Fruit fly (Drosophila melanogaster) whole organism, embryonic: Measurements from ENCODE around the gene Dbx.
A peak's percentile ranks its signal among the peaks of the same experiment; 100 is the strongest.

Experiments
- Blimp-1 ChIP-seq: fragments of 200-800 bp; sonication (Bioruptor generic); optimal IDR thresholded peaks from 3 replicates; lab custom pipeline; 2018; ENCODE audit warnings: missing biosample characterization, missing genetic modification characterization, mild to moderate bottlenecking, moderate library complexity, missing genetic modification reagents
- C15 ChIP-seq: fragments of 200-800 bp; sonication (Bioruptor generic); IDR thresholded peaks from 3 replicates; pipeline ENCODE4 v1.3.6; 2022; ENCODE audit warnings: missing biosample characterization, missing genetic modification characterization
- CG10147 ChIP-seq: fragments of 200-800 bp; sonication (Bioruptor generic); optimal IDR thresholded peaks from 2 replicates; lab custom pipeline; 2019; ENCODE audit warnings: missing biosample characterization, mild to moderate bottlenecking, missing genetic modification characterization, moderate library complexity
- CG14050 ChIP-seq: fragments of 200-800 bp; sonication (Bioruptor generic); IDR thresholded peaks from 3 replicates; pipeline ENCODE4 v1.3.6; 2022; ENCODE audit warnings: missing biosample characterization, missing genetic modification characterization
- CG16813 ChIP-seq: fragments of 200-800 bp; sonication (Bioruptor generic); IDR thresholded peaks from 3 replicates; pipeline ENCODE4 v1.3.6; 2022; ENCODE audit warnings: missing biosample characterization, missing genetic modification characterization; ENCODE audit not compliant: partially characterized antibody
- CG17361 ChIP-seq: fragments of 200-800 bp; sonication (Bioruptor generic); IDR thresholded peaks from 3 replicates; pipeline ENCODE4 v1.3.6; 2022; ENCODE audit warnings: missing biosample characterization, missing genetic modification characterization
- CG1792 ChIP-seq: fragments of 200-800 bp; sonication (Bioruptor generic); optimal IDR thresholded peaks from 2 replicates; lab custom pipeline; 2016; ENCODE audit warnings: missing biosample characterization, missing genetic modification characterization
- CG18764 ChIP-seq: fragments of 200-800 bp; sonication (Bioruptor generic); optimal IDR thresholded peaks from 3 replicates; lab custom pipeline; 2016; ENCODE audit warnings: missing biosample characterization, missing genetic modification characterization
- CG30020 ChIP-seq: fragments of 200-800 bp; optimal IDR thresholded peaks from 2 replicates; lab custom pipeline; 2019; ENCODE audit warnings: missing biosample characterization, mild to moderate bottlenecking, missing genetic modification characterization, moderate library complexity
- CG32772 ChIP-seq: fragments of 200-800 bp; sonication (Bioruptor generic); IDR thresholded peaks from 2 replicates; pipeline ENCODE4 v1.3.6; 2022; ENCODE audit warnings: missing biosample characterization, missing genetic modification characterization
- CG34224 ChIP-seq: fragments of 200-800 bp; sonication (Bioruptor generic); IDR thresholded peaks from 3 replicates; pipeline ENCODE4 v1.3.6; 2022; ENCODE audit warnings: missing biosample characterization, missing genetic modification characterization; ENCODE audit not compliant: partially characterized antibody
- CG43689 ChIP-seq: fragments of 200-800 bp; sonication (Bioruptor generic); IDR thresholded peaks from 2 replicates; pipeline ENCODE4 v1.3.6; 2022; ENCODE audit warnings: missing biosample characterization, missing genetic modification characterization
- CG6765 ChIP-seq: fragments of 200-800 bp; sonication (Bioruptor generic); optimal IDR thresholded peaks from 3 replicates; lab custom pipeline; 2017; ENCODE audit warnings: missing biosample characterization, mild to moderate bottlenecking, missing genetic modification characterization
- CG7357 ChIP-seq: fragments of 200-800 bp; sonication (Bioruptor generic); IDR thresholded peaks from 3 replicates; pipeline ENCODE4 v1.3.6; 2022; ENCODE audit warnings: missing biosample characterization, missing genetic modification characterization
- CG8290 ChIP-seq, 3 experiments: fragments of 200-800 bp; sonication (Bioruptor generic); optimal IDR thresholded peaks; 2 replicates each; lab custom pipeline; 2016 to 2019; ENCODE audit warnings: missing biosample characterization in 3 of 3, missing genetic modification characterization in 3 of 3, mild to moderate bottlenecking in 2 of 3, moderate library complexity in 1 of 3
- CG8359 ChIP-seq: fragments of 200-800 bp; sonication (Bioruptor generic); optimal IDR thresholded peaks from 2 replicates; lab custom pipeline; 2017; ENCODE audit warnings: missing biosample characterization, mild to moderate bottlenecking, missing genetic modification characterization, borderline replicate concordance
- CG8478 ChIP-seq: fragments of >200 bp; optimal IDR thresholded peaks from 2 replicates; lab custom pipeline; 2018
- CG8924 ChIP-seq: fragments of 200-800 bp; optimal IDR thresholded peaks from 3 replicates; lab custom pipeline; 2019; ENCODE audit warnings: missing biosample characterization, mild to moderate bottlenecking, missing genetic modification characterization, moderate library complexity
- CG9437 ChIP-seq: fragments of 200-800 bp; sonication (Bioruptor generic); optimal IDR thresholded peaks from 2 replicates; lab custom pipeline; 2018; ENCODE audit warnings: missing biosample characterization, mild to moderate bottlenecking, missing genetic modification characterization
- D19A ChIP-seq: fragments of 200-800 bp; optimal IDR thresholded peaks from 3 replicates; lab custom pipeline; 2019; ENCODE audit warnings: missing biosample characterization, mild to moderate bottlenecking, missing genetic modification characterization, moderate library complexity
- Deaf1 ChIP-seq: fragments of 200-800 bp; optimal IDR thresholded peaks from 3 replicates; lab custom pipeline; 2019; ENCODE audit warnings: missing biosample characterization, mild to moderate bottlenecking, missing genetic modification characterization, moderate library complexity
- Drgx ChIP-seq: fragments of 200-800 bp; sonication (Bioruptor generic); IDR thresholded peaks from 2 replicates; pipeline ENCODE4 v1.3.6; 2022; ENCODE audit warnings: missing biosample characterization, missing genetic modification characterization
- Gsc ChIP-seq: fragments of 200-800 bp; sonication (Bioruptor generic); IDR thresholded peaks from 2 replicates; pipeline ENCODE4 v1.3.6; 2022; ENCODE audit warnings: missing biosample characterization, missing genetic modification characterization
- HmgD ChIP-seq: fragments of 200-800 bp; sonication (Bioruptor generic); optimal IDR thresholded peaks from 3 replicates; lab custom pipeline; 2016; ENCODE audit warnings: missing biosample characterization, missing genetic modification characterization
- Hmx ChIP-seq: fragments of 200-800 bp; sonication (Bioruptor generic); optimal IDR thresholded peaks from 2 replicates; lab custom pipeline; 2016; ENCODE audit warnings: missing biosample characterization, missing genetic modification characterization
- Hr51 ChIP-seq, 2 experiments: fragments of 200-800 bp; sonication (Bioruptor generic); optimal IDR thresholded peaks; 2 replicates in 1 of 2; 3 replicates in 1 of 2; lab custom pipeline; 2016 to 2018; ENCODE audit warnings: missing biosample characterization in 2 of 2, missing genetic modification characterization in 2 of 2, mild to moderate bottlenecking in 1 of 2, moderate library complexity in 1 of 2
- Lpt ChIP-seq: fragments of >200 bp; optimal IDR thresholded peaks from 2 replicates; lab custom pipeline; 2018; ENCODE audit warnings: missing biosample characterization, missing genetic modification characterization
- MESR4 ChIP-seq: fragments of 200-800 bp; sonication (Bioruptor generic); optimal IDR thresholded peaks from 2 replicates; lab custom pipeline; 2018; ENCODE audit warnings: missing biosample characterization, mild to moderate bottlenecking, missing genetic modification characterization, moderate library complexity
- Nf-YA ChIP-seq: fragments of 200-800 bp; sonication (Bioruptor generic); IDR thresholded peaks from 2 replicates; pipeline ENCODE4 v1.3.6; 2022; ENCODE audit warnings: missing biosample characterization, missing genetic modification characterization
- NfI ChIP-seq: fragments of 200-800 bp; sonication (Bioruptor generic); optimal IDR thresholded peaks from 3 replicates; lab custom pipeline; 2018; ENCODE audit warnings: missing biosample characterization, mild to moderate bottlenecking, missing genetic modification characterization, moderate library complexity
- Optix ChIP-seq: fragments of 200-800 bp; sonication (Bioruptor generic); IDR thresholded peaks from 3 replicates; pipeline ENCODE4 v1.3.6; 2022; ENCODE audit warnings: missing biosample characterization, missing genetic modification characterization
- Scr ChIP-seq: fragments of 200-800 bp; sonication (Bioruptor generic); IDR thresholded peaks from 2 replicates; pipeline ENCODE4 v1.3.6; 2022; ENCODE audit warnings: missing biosample characterization, missing genetic modification characterization; ENCODE audit not compliant: partially characterized antibody
- Side ChIP-seq: fragments of 200-800 bp; sonication (Bioruptor generic); optimal IDR thresholded peaks from 2 replicates; lab custom pipeline; 2016; ENCODE audit warnings: missing biosample characterization, missing genetic modification characterization
- Sin3A ChIP-seq: fragments of >200 bp; optimal IDR thresholded peaks from 2 replicates; lab custom pipeline; 2018
- Sry-δ ChIP-seq: fragments of 200-800 bp; sonication (Bioruptor generic); optimal IDR thresholded peaks from 2 replicates; lab custom pipeline; 2016; ENCODE audit warnings: missing biosample characterization, missing genetic modification characterization
- abd-A ChIP-seq: fragments of 200-800 bp; sonication (Bioruptor generic); optimal IDR thresholded peaks from 3 replicates; lab custom pipeline; 2019; ENCODE audit warnings: missing biosample characterization, mild to moderate bottlenecking, missing genetic modification characterization, moderate library complexity
- chif ChIP-seq, 2 experiments: fragments of 200-800 bp; sonication (Bioruptor generic); optimal IDR thresholded peaks; 3 replicates each; lab custom pipeline; 2016; ENCODE audit warnings: missing biosample characterization in 2 of 2, missing genetic modification characterization in 2 of 2
- dpn ChIP-seq, 2 experiments: fragments of 200-800 bp; sonication (Bioruptor generic); optimal IDR thresholded peaks; 3 replicates each; lab custom pipeline; 2016; ENCODE audit warnings: missing biosample characterization in 2 of 2, missing genetic modification characterization in 2 of 2
- fd102C ChIP-seq: fragments of 200-800 bp; sonication (Bioruptor generic); optimal IDR thresholded peaks from 2 replicates; lab custom pipeline; 2018; ENCODE audit warnings: missing biosample characterization, mild to moderate bottlenecking, missing genetic modification characterization, moderate library complexity
- ham ChIP-seq: fragments of 200-800 bp; sonication (Bioruptor generic); IDR thresholded peaks from 2 replicates; pipeline ENCODE4 v1.3.6; 2022; ENCODE audit warnings: missing biosample characterization, missing genetic modification characterization
- lola ChIP-seq, 3 experiments: fragments of >200 bp in 2 of 3; fragments of 200-800 bp in 1 of 3; sonication (Bioruptor generic) in 1 of 3; optimal IDR thresholded peaks; 2 replicates each; lab custom pipeline; 2017 to 2019; ENCODE audit warnings: missing biosample characterization in 3 of 3, missing genetic modification characterization in 3 of 3, mild to moderate bottlenecking in 1 of 3, moderate library complexity in 1 of 3
- peb ChIP-seq: fragments of 200-800 bp; sonication (Bioruptor generic); IDR thresholded peaks from 2 replicates; pipeline ENCODE4 v1.3.6; 2022; ENCODE audit warnings: missing biosample characterization, missing genetic modification characterization
- pfk ChIP-seq: fragments of 200-800 bp; sonication (Bioruptor generic); optimal IDR thresholded peaks from 2 replicates; lab custom pipeline; 2018; ENCODE audit warnings: missing biosample characterization, mild to moderate bottlenecking, missing genetic modification characterization, moderate library complexity
- pho ChIP-seq: fragments of 200-800 bp; sonication (Bioruptor generic); optimal IDR thresholded peaks from 2 replicates; lab custom pipeline; 2016; ENCODE audit warnings: missing biosample characterization, missing genetic modification characterization
- ranshi ChIP-seq: fragments of 200-800 bp; sonication (Bioruptor generic); IDR thresholded peaks from 2 replicates; pipeline ENCODE4 v1.3.6; 2022; ENCODE audit warnings: missing biosample characterization, missing genetic modification characterization
- sd ChIP-seq: fragments of 200-800 bp; sonication (Bioruptor generic); optimal IDR thresholded peaks from 3 replicates; lab custom pipeline; 2018; ENCODE audit warnings: missing biosample characterization, mild to moderate bottlenecking, missing genetic modification characterization, moderate library complexity
- tll ChIP-seq, 2 experiments: fragments of 200-800 bp in 1 of 2; fragments of >200 bp in 1 of 2; sonication (Bioruptor generic) in 1 of 2; optimal IDR thresholded peaks; 2 replicates each; lab custom pipeline; 2017 to 2019; ENCODE audit warnings: missing biosample characterization in 2 of 2, missing genetic modification characterization in 2 of 2, mild to moderate bottlenecking in 1 of 2, moderate library complexity in 1 of 2
- yki ChIP-seq: fragments of >200 bp; optimal IDR thresholded peaks from 3 replicates; lab custom pipeline; 2018
- zen2 ChIP-seq: fragments of 200-800 bp; sonication (Bioruptor generic); IDR thresholded peaks from 3 replicates; pipeline ENCODE4 v1.3.6; 2022; ENCODE audit warnings: missing biosample characterization, missing genetic modification characterization; ENCODE audit not compliant: partially characterized antibody
- zfh1 ChIP-seq: fragments of 200-800 bp; sonication (Bioruptor generic); IDR thresholded peaks from 3 replicates; pipeline ENCODE4 v1.3.6; 2022; ENCODE audit warnings: missing biosample characterization, missing genetic modification characterization

Dbx gene

DNA sequence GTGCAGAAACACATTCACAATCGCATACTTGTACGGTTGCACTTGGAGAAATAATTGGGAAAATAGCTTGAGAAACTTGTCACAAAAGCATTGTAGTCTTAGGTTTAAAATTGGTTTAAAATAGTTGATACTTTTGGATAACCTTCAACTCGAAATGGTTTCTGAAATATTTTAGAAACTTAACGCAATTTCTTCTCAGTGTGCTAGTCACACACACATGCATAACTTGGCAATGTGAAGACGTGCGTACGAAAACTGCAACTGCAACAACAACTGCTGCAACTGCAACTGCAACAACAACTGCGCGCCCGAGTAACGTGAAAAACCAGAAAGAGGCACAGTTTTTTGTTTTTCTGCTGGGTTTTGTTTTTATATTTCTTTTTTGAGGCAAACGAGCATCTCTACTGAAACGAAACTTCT, 35.0 kb upstream of the Dbx start (continued):
- TF ChIP-seq CG1792 (GFP tag; lab: Kevin White, UChicago) (peak; percentile 70), Scr (no peak), CG8290 (GFP tag; optimal IDR thresholded peaks at IDR 0.05; lab: Kevin White, UChicago) (peak; percentile 73), CG8290 (tag; optimal IDR thresholded peaks at IDR 0.05; lab: Kevin White, UChicago) (peak in 1 of 2 experiments; percentile 87), Side (GFP tag; lab: Kevin White, UChicago) (peak; percentile 73), Blimp-1 (GFP tag; lab: Kevin White, UChicago) (peak; percentile 83), CG34224 (no peak), fd102C (GFP tag; lab: Kevin White, UChicago) (peak; percentile 91), CG43689 (peak; percentile 60; the same call in 1 of the 2 replicates), CG16813 (GFP tag; lab: Robert Waterston, UW) (no peak), NfI (peak; percentile 70), CG30020 (peak; percentile 34), CG14050 (GFP tag; lab: Robert Waterston, UW) (peak; percentile 74), CG10147 (GFP tag; lab: Kevin White, UChicago) (no peak), Drgx (peak; percentile 99), Deaf1 (tag; lab: Kevin White, UChicago) (no peak), pfk (no peak), pho (GFP tag; lab: Kevin White, UChicago) (peak; percentile 40), Hmx (GFP tag; lab: Kevin White, UChicago) (no peak), Lpt (GFP tag; lab: Kevin White, UChicago) (no peak), CG8478 (lab: Kevin White, UChicago) (no peak), CG8359 (peak; percentile 78), Optix (GFP tag; lab: Robert Waterston, UW) (peak; percentile 83), dpn (GFP tag; optimal IDR thresholded peaks at IDR 0.05; lab: Kevin White, UChicago) (peak; percentile 76 to 84), Hr51 (GFP tag; optimal IDR thresholded peaks at IDR 0.05; lab: Kevin White, UChicago) (peak; percentile 61 to 86), CG18764 (GFP tag; lab: Kevin White, UChicago) (peak; percentile 61), abd-A (tag; lab: Kevin White, UChicago) (no peak), Sin3A (lab: Kevin White, UChicago) (no peak), tll (GFP tag; optimal IDR thresholded peaks at IDR 0.05; lab: Kevin White, UChicago) (peak in 1 of 2 experiments; percentile 36), Gsc (peak; percentile 72), peb (GFP tag; lab: Robert Waterston, UW) (peak; percentile 70; the same call in 1 of the 2 replicates), chif (GFP tag; optimal IDR thresholded peaks at IDR 0.05; lab: Kevin White, UChicago) (peak; percentile 86 to 92), C15 (GFP tag; lab: Robert Waterston, UW) (peak; percentile 25; the same call in 1 of the 3 replicates), yki (lab: Kevin White, UChicago) (no peak), sd (no peak), ham (no peak), Sry-δ (GFP tag; lab: Kevin White, UChicago) (peak; percentile 37), MESR4 (peak; percentile 6), Nf-YA (GFP tag; lab: Robert Waterston, UW) (peak; percentile 76), HmgD (GFP tag; lab: Kevin White, UChicago) (no peak), CG7357 (GFP tag; lab: Robert Waterston, UW) (peak; percentile 51; the same call in 1 of the 3 replicates), zen2 (GFP tag; lab: Robert Waterston, UW) (no peak), CG8924 (tag; lab: Kevin White, UChicago) (peak; percentile 85), CG6765 (GFP tag; lab: Kevin White, UChicago) (no peak), CG32772 (peak; percentile 81), ranshi (peak; percentile 79), D19A (peak; percentile 83), CG9437 (GFP tag; lab: Kevin White, UChicago) (peak; percentile 72), zfh1 (peak; percentile 95), lola (GFP tag; optimal IDR thresholded peaks at IDR 0.05; lab: Kevin White, UChicago) (peak in 1 of 3 experiments; percentile 85), CG17361 (GFP tag; lab: Robert Waterston, UW) (peak; percentile 83)
